Worm (Caenorhabditis elegans) whole organism, midembryonic: ENCODE data around the gene C14A4.7.

Experiments used
- T22C8.4 ChIP-seq: fragments of 200-800 bp; sonication (Bioruptor generic); IDR thresholded peaks from 2 replicates; pipeline ENCODE4 v1.3.6; 2022; ENCODE audit warnings: missing genetic modification characterization, missing compliant biosample characterization
- cog-1 ChIP-seq: sonication (generic microtip); optimal IDR thresholded peaks from 2 replicates; lab custom pipeline; 2016; ENCODE audit warnings: missing genetic modification characterization, missing compliant biosample characterization
- flt-1 ChIP-seq: fragments of 200-800 bp; sonication (Bioruptor generic); IDR thresholded peaks from 2 replicates; pipeline ENCODE4 v1.3.6; 2022; ENCODE audit warnings: missing genetic modification characterization, missing compliant biosample characterization
- klf-2 ChIP-seq: fragments of 200-800 bp; sonication (Bioruptor generic); conservative IDR thresholded peaks from 2 replicates; pipeline ENCODE4 v1.3.6; 2022; ENCODE audit warnings: missing genetic modification reagents, missing genetic modification characterization, missing compliant biosample characterization
- med-1 ChIP-seq: sonication (generic microtip); optimal IDR thresholded peaks from 2 replicates; lab custom pipeline; 2017; ENCODE audit warnings: missing genetic modification characterization, mild to moderate bottlenecking, missing compliant biosample characterization, antibody characterized with exemption, missing genetic modification reagents; ENCODE audit not compliant: insufficient read depth
- ref-1 ChIP-seq: fragments of 200-800 bp; sonication (Bioruptor generic); conservative IDR thresholded peaks from 2 replicates; pipeline ENCODE4 v1.3.6; 2022; ENCODE audit warnings: missing genetic modification reagents, missing genetic modification characterization, missing compliant biosample characterization
- tab-1 ChIP-seq: fragments of 200-800 bp; sonication (Bioruptor generic); IDR thresholded peaks from 2 replicates; pipeline ENCODE4 v1.3.6; 2022; ENCODE audit warnings: missing genetic modification characterization, missing compliant biosample characterization
- ztf-23 ChIP-seq: fragments of 200-800 bp; sonication (Bioruptor generic); IDR thresholded peaks from 2 replicates; pipeline ENCODE4 v1.3.6; 2022; ENCODE audit warnings: missing genetic modification reagents, missing genetic modification characterization, missing compliant biosample characterization
- ztf-29 ChIP-seq: fragments of 200-800 bp; sonication (Bioruptor generic); IDR thresholded peaks from 2 replicates; pipeline ENCODE4 v1.3.6; 2022; ENCODE audit warnings: missing genetic modification reagents, missing genetic modification characterization, missing compliant biosample characterization

The C14A4.7 gene

ce11 chrII:10596462-10596861 lies at the start of gene C14A4.7:
TSS of gene C14A4.7 (minus strand) at chrII:10596562.
- TF ChIP-seq flt-1 (GFP tag; lab: Robert Waterston, UW) (no peak), cog-1 (tag; lab: Kevin White, UChicago) (no peak), ztf-29 (no peak), tab-1 (GFP tag; lab: Robert Waterston, UW) (no peak), T22C8.4 (GFP tag; lab: Robert Waterston, UW) (no peak), klf-2 (GFP tag; lab: Robert Waterston, UW) (no peak), ztf-23 (GFP tag; lab: Robert Waterston, UW) (no peak), ref-1 (GFP tag; lab: Robert Waterston, UW) (no peak), med-1 (no peak)

ce11 chrII:10643403-10643802 lies 47.0 kb upstream of the C14A4.7 start, which contains the start of gene M28.4:
TSS of gene M28.4 (plus strand) at chrII:10643703.
- TF ChIP-seq flt-1 (GFP tag; lab: Robert Waterston, UW) (no peak), tab-1 (GFP tag; lab: Robert Waterston, UW) (no peak), klf-2 (GFP tag; lab: Robert Waterston, UW) (no peak), ref-1 (GFP tag; lab: Robert Waterston, UW) (no peak)

- TF ChIP-seq med-1 = no peak
- TF ChIP-seq ztf-23 (GFP tag; lab: Robert Waterston, UW) = no peak
- no peak for TF ChIP-seq ztf-29
- TF ChIP-seq ref-1 (GFP tag; lab: Robert Waterston, UW) = no peak
- TF ChIP-seq flt-1 (GFP tag; lab: Robert Waterston, UW) = no peak
- TF ChIP-seq klf-2 (GFP tag; lab: Robert Waterston, UW) = no peak
- TF ChIP-seq tab-1 (GFP tag; lab: Robert Waterston, UW) = no peak
- TF ChIP-seq T22C8.4 (GFP tag; lab: Robert Waterston, UW) = no peak
- TF ChIP-seq cog-1 (tag; lab: Kevin White, UChicago) = no peak
These were observed 42.7 kb upstream of the C14A4.7 start, which contains the start of gene M28.9 for ce11 chrII:10639110-10639509. TSS of gene M28.9 (plus strand) at chrII:10639410.

DNA sequence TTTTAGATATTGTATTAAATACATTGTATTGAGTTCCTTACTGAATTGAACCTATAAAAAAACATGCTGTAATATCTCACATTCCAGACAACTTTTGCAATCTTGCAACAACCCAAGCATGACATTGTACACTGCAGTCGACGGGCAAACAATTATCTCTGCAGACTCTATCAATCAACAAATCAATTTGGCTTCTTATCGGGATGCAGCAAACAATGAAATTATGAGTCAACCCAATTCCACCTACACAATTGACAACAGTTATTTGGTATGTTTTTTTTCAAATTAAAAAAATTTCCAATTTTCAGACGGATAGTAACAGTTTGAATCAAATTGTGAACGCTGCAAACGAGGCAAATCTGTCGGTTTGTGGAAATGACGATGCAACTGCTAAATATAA lies 34.6 kb upstream of the C14A4.7 start:
- TF ChIP-seq T22C8.4 (GFP tag; lab: Robert Waterston, UW) (no peak), cog-1 (tag; lab: Kevin White, UChicago) (no peak), med-1 (no peak)

ce11 chrII:10627963-10628362 lies 31.6 kb upstream of the C14A4.7 start, which contains the start of gene M28.8:
TSS of gene M28.8 (plus strand) at chrII:10628263.
- TF ChIP-seq klf-2 (GFP tag; lab: Robert Waterston, UW) (no peak), med-1 (no peak), ztf-23 (GFP tag; lab: Robert Waterston, UW) (no peak), ztf-29 (no peak), flt-1 (GFP tag; lab: Robert Waterston, UW) (no peak), T22C8.4 (GFP tag; lab: Robert Waterston, UW) (no peak), cog-1 (tag; lab: Kevin White, UChicago) (no peak), ref-1 (GFP tag; lab: Robert Waterston, UW) (no peak), tab-1 (GFP tag; lab: Robert Waterston, UW) (no peak)

DNA sequence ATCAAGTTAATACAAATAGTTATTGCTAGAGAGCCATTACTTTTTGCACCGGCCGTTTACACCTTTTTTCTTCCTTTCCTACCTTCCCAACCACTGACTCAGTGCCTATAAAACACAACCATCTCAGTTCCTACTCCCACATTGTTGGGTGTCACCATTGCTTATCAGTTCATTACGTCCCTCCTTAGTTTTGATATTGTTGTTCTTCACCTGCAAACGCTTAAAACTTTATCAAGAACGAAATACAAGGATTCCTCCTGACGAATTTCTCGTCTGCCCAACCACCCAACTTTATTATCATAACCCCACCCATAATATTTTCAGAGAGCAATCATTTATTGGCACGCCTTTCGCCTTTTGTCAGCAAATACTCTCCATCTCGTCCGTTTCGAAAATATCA lies 30.7 kb upstream of the C14A4.7 start:
- TF ChIP-seq ztf-29 (no peak), ref-1 (GFP tag; lab: Robert Waterston, UW) (no peak), klf-2 (GFP tag; lab: Robert Waterston, UW) (no peak)

- TF ChIP-seq ztf-29 (no peak), klf-2 (GFP tag; lab: Robert Waterston, UW) (no peak)
These were observed 25.6 kb upstream of the C14A4.7 start, which contains the start of gene cutl-9 for ce11 chrII:10621965-10622364. TSS of gene cutl-9 (plus strand) at chrII:10622265.

ce11 chrII:10618157-10618556 lies 21.8 kb upstream of the C14A4.7 start, which contains the start of gene C14A4.13:
TSS of gene C14A4.13 (plus strand) at chrII:10618457.
- TF ChIP-seq T22C8.4 (GFP tag; lab: Robert Waterston, UW) = no peak
- TF ChIP-seq tab-1 (GFP tag; lab: Robert Waterston, UW) = no peak
- TF ChIP-seq med-1 = no peak
- TF ChIP-seq flt-1 (GFP tag; lab: Robert Waterston, UW) = no peak
- TF ChIP-seq ztf-23 (GFP tag; lab: Robert Waterston, UW) = no peak
- TF ChIP-seq ref-1 (GFP tag; lab: Robert Waterston, UW) = no peak
- TF ChIP-seq ztf-29 = no peak
- no peak for TF ChIP-seq klf-2 (GFP tag; lab: Robert Waterston, UW)

DNA sequence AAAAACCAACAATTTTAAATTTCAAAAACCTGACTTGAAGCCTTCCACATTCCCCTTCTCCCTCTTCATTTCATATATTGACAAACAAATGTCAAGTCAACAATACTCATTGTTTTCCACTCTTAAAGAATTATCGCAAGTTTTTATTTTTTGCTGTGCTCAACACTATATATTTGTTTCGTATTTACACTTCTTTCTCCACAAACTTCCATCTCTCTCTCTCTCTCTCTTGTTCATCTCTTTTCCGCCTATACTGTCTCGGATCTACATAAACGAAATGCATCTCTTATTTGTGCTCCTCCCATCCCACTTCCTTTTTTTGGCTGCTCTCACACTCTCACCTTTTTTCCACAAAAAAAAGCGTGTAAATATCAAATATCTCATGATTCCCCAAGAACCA lies 16.4 kb upstream of the C14A4.7 start, which contains the start of gene C14A4.12:
Gene C14A4.12, plus strand, starts transcription at position 301 of the 400 bp plus-strand sequence.
- TF ChIP-seq ztf-23 (GFP tag; lab: Robert Waterston, UW) = no peak
- no peak for TF ChIP-seq flt-1 (GFP tag; lab: Robert Waterston, UW)
- no peak for TF ChIP-seq cog-1 (tag; lab: Kevin White, UChicago)
- TF ChIP-seq tab-1 (GFP tag; lab: Robert Waterston, UW) = no peak
- no peak for TF ChIP-seq ztf-29
- TF ChIP-seq med-1 = no peak
- no peak for TF ChIP-seq klf-2 (GFP tag; lab: Robert Waterston, UW)
- TF ChIP-seq T22C8.4 (GFP tag; lab: Robert Waterston, UW) = no peak
- TF ChIP-seq ref-1 (GFP tag; lab: Robert Waterston, UW) = no peak

DNA sequence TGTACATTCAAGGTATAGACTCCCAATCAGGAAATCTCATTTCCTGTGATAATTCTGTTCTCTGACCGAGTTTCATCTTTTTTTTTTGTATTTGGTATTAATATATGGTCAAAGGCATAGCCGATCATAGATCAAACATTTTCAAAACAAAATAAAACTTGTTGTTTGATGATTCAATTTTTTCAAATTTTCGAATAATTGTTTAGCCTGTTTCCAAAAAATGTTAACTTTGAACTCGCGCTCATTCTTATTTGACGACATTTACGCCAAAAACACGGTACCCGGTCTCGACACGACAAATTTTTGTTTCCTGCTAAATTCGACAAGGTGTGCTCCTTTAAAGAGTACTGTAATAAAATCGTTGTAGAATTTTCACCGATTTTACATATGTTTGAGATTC lies 12.5 kb upstream of the C14A4.7 start:
- TF ChIP-seq ztf-29 (no peak), ref-1 (GFP tag; lab: Robert Waterston, UW) (no peak), ztf-23 (GFP tag; lab: Robert Waterston, UW) (no peak), med-1 (no peak), klf-2 (GFP tag; lab: Robert Waterston, UW) (no peak), T22C8.4 (GFP tag; lab: Robert Waterston, UW) (no peak), cog-1 (tag; lab: Kevin White, UChicago) (no peak)
